Fruit fly (Drosophila melanogaster): ENCODE data around the gene CG11151.

Gene CG11151

DNA sequence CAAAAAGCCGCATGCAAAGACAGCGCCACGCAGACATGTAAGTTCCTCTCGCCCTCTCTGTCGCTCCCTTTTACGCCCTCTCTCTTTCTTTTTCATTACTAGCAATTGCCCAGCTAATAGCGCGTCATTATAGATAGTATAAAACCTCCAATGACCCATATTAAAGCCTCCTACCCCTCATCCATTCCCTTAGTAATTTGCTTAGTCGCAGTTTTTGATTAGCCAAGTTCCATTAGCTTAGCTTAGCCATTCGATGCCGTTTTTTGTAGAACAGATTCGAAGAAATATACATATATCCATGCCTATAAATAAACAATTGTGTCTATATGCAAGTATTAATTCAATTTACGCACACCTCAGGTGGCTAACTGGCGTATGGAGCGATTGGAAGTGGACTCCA lies 31.2 kb downstream of the CG11151 start:
- no peak for TF ChIP-seq noc (tag; optimal IDR thresholded peaks at IDR 0.05)

- no peak for TF ChIP-seq noc (tag; optimal IDR thresholded peaks at IDR 0.05)
Observed at dm6 chrX:13778568-13778967, 39.0 kb downstream of the CG11151 start.

DNA sequence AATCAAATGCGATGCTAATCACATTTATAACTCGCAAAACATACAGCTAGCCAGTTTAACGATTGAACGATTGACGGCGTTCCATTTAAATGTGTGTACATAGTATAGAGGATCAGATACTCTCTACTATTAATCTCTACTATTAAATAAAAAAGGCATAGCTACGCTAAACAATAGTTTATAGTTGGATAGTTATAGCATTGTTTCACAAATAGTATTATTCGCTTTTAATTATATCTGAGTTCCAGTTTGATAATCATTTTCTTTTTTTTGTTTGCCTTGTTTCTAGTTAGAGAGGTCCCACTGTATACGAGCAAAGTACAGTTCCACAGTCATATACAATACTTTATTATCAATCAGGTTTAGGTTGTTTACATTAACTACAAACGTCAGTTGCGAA lies 40.2 kb downstream of the CG11151 start:
- peak; percentile 22 for TF ChIP-seq noc (tag; optimal IDR thresholded peaks at IDR 0.05)

DNA sequence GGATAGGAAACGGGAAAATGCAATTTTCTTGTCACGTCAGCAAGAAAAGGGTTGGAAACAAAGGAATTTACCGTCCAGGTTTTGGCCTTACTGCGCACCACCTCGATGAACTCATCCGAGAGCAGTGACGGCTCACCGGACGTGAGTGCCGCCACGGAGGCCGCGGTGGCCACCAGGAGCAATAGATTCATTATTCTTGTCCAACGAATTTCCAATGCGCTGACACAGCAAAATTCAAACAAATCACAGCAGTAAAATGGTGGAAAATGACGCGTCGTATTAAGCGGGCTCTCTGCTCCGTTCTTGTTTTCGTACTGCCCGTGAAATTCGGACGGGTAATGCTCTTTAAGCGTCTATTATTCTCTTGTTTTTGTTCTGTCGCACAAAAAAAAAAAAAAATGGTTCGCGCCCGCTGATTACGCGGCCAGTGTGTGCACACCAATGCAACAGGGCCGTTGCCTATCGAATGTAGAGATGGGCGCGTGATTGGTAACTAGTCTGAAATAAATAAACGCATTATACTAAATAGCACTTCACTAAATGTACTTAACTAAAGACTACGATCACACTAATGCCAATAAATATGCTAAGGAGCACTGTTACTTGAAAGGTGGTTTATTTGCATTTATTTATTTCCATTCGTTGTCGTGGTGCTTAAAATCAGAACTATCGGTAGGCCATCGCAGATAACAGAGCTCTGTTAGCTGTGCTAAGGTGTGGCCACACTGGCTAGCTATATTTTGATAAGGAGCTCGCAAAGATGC lies 42.4 kb downstream of the CG11151 start, which contains the start of the genes CtsB and amrt:
TSS of gene CtsB (minus strand) at position 432 of the 764 bp plus-strand sequence.
TSS of gene amrt (plus strand) at position 721 of the 764 bp plus-strand sequence.
- peak; percentile 64 for TF ChIP-seq noc (tag; optimal IDR thresholded peaks at IDR 0.05)

DNA sequence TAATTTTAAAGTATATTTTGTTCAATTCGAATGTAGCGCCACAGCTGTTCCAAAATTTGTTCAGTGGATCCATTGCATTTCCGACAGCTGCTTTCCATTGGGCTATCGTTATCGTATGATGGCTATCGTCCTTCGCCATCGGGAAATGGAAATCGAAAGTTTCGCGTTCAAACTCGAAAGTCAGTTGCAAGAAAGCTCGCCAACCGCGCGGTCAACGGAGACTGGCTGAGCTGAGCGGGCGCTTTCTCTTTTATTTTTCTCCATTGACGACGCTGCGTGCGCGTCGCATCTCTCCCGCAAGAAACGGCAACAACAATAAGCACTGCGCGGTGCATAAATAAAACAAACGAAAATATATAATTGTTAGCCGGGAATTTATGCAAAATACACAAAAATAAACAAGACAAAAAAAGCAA lies 44.0 kb downstream of the CG11151 start, which contains the start of gene inaE:
TSS of gene inaE (plus strand) at position 181 of the 416 bp plus-strand sequence.
- TF ChIP-seq noc (tag; optimal IDR thresholded peaks at IDR 0.05), result peak; percentile 37

dm6 chrX:13783958-13784907 lies 44.7 kb downstream of the CG11151 start:
- TF ChIP-seq noc (tag; optimal IDR thresholded peaks at IDR 0.05), result peak; percentile 7

- no peak for TF ChIP-seq noc (tag; optimal IDR thresholded peaks at IDR 0.05)
Observed at dm6 chrX:13786037-13786667, 46.6 kb downstream of the CG11151 start.

dm6 chrX:13787282-13787850 lies 47.8 kb downstream of the CG11151 start:
- TF ChIP-seq noc (tag; optimal IDR thresholded peaks at IDR 0.05), result no peak

DNA sequence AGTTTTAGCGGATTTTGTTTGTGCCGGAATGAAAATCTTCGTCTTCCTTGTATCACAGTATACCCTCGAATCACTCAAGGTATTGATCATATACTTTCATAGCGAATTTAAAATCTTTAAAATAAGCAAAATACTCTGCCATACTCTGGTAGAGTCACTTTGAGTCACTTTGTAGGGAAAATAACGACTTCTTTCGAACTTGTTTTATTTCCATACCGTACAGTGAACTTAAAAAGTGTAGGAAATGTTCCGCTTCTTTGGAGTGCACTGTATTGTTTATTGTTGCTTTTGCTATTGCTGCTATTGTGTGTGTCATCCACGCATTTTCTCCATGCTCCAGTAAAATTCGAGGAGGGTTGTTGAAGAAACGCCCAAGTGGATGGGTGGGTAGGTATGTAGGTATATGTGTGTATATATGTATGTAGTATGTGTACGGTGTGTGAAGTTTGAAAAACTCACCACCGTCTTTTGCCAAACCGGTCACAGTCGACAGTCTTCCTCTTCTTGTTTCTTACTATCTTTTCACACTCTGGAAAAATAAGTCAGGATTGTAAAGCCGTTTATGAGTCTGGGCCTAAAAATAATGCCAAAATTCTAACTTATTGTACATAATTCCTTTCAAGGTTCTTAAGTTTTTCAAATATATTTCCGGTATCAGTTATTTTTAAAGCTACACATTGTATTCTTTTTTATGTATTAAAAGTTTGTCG lies 49.6 kb downstream of the CG11151 start:
- no peak for TF ChIP-seq noc (tag; optimal IDR thresholded peaks at IDR 0.05)

- no peak for TF ChIP-seq noc (tag; optimal IDR thresholded peaks at IDR 0.05)
Observed at dm6 chrX:13791011-13791410, 51.5 kb downstream of the CG11151 start, which contains the start of gene CG10993. TSS of gene CG10993 (minus strand) at chrX:13791111.

Data from whole organism, larva.